Fruit fly (Drosophila melanogaster): Measurements from ENCODE around the gene CG15130.
A peak's percentile ranks its signal among the peaks of the same experiment; 100 is the strongest.

Gene CG15130

DNA sequence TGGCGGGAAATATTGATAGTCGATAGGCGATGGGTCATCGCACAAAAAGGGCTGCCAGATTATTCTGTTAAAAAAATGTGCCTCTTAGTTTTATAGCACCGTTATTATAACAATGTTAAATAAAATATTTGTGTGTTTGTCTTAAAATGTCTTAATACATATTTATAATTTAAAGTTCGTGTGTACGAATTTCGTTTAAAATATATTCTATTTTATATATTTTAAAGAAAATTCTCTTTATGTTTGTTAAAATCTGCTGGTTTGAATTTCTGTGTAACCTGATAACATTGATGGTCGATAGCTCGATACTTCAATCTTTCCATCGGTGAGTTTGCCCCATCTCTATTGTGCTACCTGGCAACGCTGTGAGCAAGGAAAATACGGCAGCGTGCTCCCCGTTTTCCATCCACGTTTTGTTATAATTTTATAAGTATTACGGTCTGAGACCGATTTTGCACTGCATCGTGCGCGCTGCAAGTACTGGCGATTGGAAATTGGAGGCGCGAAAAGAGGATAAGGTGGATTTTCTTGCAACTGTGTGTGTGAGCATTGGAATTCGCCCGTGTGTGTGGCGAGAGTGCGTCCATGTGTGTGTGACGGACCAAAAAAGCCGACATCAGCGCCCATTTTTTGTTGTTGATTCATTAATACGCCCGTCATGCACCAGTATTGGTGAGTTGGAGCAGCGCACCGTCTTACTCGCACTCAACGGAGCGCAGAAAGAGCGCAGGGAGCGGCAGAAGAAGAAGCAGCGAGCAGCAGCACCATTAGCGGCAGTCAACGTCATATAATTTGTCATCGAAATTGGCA, 7.5 kb downstream of the CG15130 start, which contains the start of the genes CG10949 and Arpc2 (continued):
- TF ChIP-seq gsb-n (tag; optimal IDR thresholded peaks at IDR 0.05): no peak
- peak; percentile 60 for TF ChIP-seq CG33557 (GFP tag; optimal IDR thresholded peaks at IDR 0.05)
- no peak for TF ChIP-seq CG10959 (GFP tag; IDR thresholded peaks at IDR 0.05)
- TF ChIP-seq CG13287 (GFP tag; IDR thresholded peaks at IDR 0.05; ENCODE audit: partially characterized antibody): peak; percentile 61
- peak; percentile 44 for TF ChIP-seq Fer3 (tag; optimal IDR thresholded peaks at IDR 0.05)
- TF ChIP-seq CG2116 (GFP tag; optimal IDR thresholded peaks at IDR 0.05): peak; percentile 65
- TF ChIP-seq Meics (GFP tag; optimal IDR thresholded peaks at IDR 0.05): peak; percentile 55
- no peak for TF ChIP-seq CG11504 (tag; optimal IDR thresholded peaks at IDR 0.05)
- no peak for TF ChIP-seq CG7928 (GFP tag; optimal IDR thresholded peaks at IDR 0.05)
- peak; percentile 64 for TF ChIP-seq lilli (GFP tag; optimal IDR thresholded peaks at IDR 0.05)
- TF ChIP-seq Poxn (GFP tag; IDR thresholded peaks at IDR 0.05): no peak
- TF ChIP-seq Xbp1 (GFP tag; optimal IDR thresholded peaks at IDR 0.05): peak; percentile 65
- no peak for TF ChIP-seq CG6272 (GFP tag; IDR thresholded peaks at IDR 0.05)
- peak; percentile 25; the same call in 1 of the 2 replicates for TF ChIP-seq Taf1 (GFP tag; IDR thresholded peaks at IDR 0.05)
- peak; percentile 39 to 80 for TF ChIP-seq crp (GFP tag; optimal IDR thresholded peaks at IDR 0.05)
- peak; percentile 39; the same call in 1 of the 3 replicates for TF ChIP-seq Doc3 (GFP tag; IDR thresholded peaks at IDR 0.05; ENCODE audit: partially characterized antibody)
- TF ChIP-seq tap (tag; optimal IDR thresholded peaks at IDR 0.05): peak; percentile 60
- no peak for TF ChIP-seq danr (GFP tag; IDR thresholded peaks at IDR 0.05)
- peak; percentile 77 for TF ChIP-seq CG31224 (GFP tag; IDR thresholded peaks at IDR 0.05)
- TF ChIP-seq CG10321 (GFP tag; IDR thresholded peaks at IDR 0.05): 0 out of 2 replicates have a peak, but pooled peaks have one; percentile 30
- no peak for TF ChIP-seq H15 (GFP tag; IDR thresholded peaks at IDR 0.05)
- no peak for TF ChIP-seq CG10147 (GFP tag; optimal IDR thresholded peaks at IDR 0.05)
- no peak for TF ChIP-seq Tbp (GFP tag; optimal IDR thresholded peaks at IDR 0.05)
- TF ChIP-seq CG17912 (GFP tag; optimal IDR thresholded peaks at IDR 0.05): no peak
- no peak for TF ChIP-seq kay (GFP tag; optimal IDR thresholded peaks at IDR 0.05)
- TF ChIP-seq nerfin-1 (tag; optimal IDR thresholded peaks at IDR 0.05): peak; percentile 92
- TF ChIP-seq CG3726 (GFP tag; IDR thresholded peaks at IDR 0.05): no peak
- peak; percentile 52; the same call in 1 of the 3 replicates for TF ChIP-seq CG7963 (GFP tag; IDR thresholded peaks at IDR 0.05; ENCODE audit: partially characterized antibody)
- TF ChIP-seq peb (GFP tag; IDR thresholded peaks at IDR 0.05): no peak
- peak; percentile 31 for TF ChIP-seq Ssrp (tag; optimal IDR thresholded peaks at IDR 0.05)
- TF ChIP-seq Spps (tag; optimal IDR thresholded peaks at IDR 0.05): no peak
- peak; percentile 58 for TF ChIP-seq CG17359 (tag; optimal IDR thresholded peaks at IDR 0.05)
- no peak for TF ChIP-seq CG1647 (GFP tag; optimal IDR thresholded peaks at IDR 0.05)
- TF ChIP-seq Usf (GFP tag; optimal IDR thresholded peaks at IDR 0.05): no peak
- no peak for TF ChIP-seq Dfd (GFP tag; optimal IDR thresholded peaks at IDR 0.05)
- no peak for TF ChIP-seq Antp (GFP tag; optimal IDR thresholded peaks at IDR 0.05)
- TF ChIP-seq CG1529 (GFP tag; optimal IDR thresholded peaks at IDR 0.05): no peak
- no peak for TF ChIP-seq psq (GFP tag; optimal IDR thresholded peaks at IDR 0.05)
- TF ChIP-seq CG12155 (GFP tag; optimal IDR thresholded peaks at IDR 0.05): peak; percentile 59
- TF ChIP-seq twi (tag; optimal IDR thresholded peaks at IDR 0.05): peak; percentile 52
- peak; percentile 17 for TF ChIP-seq slou (GFP tag; optimal IDR thresholded peaks at IDR 0.05)
- peak; percentile 20 for TF ChIP-seq CG1602 (GFP tag; optimal IDR thresholded peaks at IDR 0.05)
- 0 out of 3 replicates have a peak, but pooled peaks have one; percentile 10 for TF ChIP-seq zen2 (GFP tag; IDR thresholded peaks at IDR 0.05; ENCODE audit: partially characterized antibody)
- TF ChIP-seq Camta (GFP tag; optimal IDR thresholded peaks at IDR 0.05): no peak
- TF ChIP-seq CG16813 (GFP tag; IDR thresholded peaks at IDR 0.05; ENCODE audit: partially characterized antibody): peak; percentile 65
- TF ChIP-seq sqz (GFP tag; optimal IDR thresholded peaks at IDR 0.05): peak; percentile 9
- no peak for TF ChIP-seq HLHmδ (GFP tag; optimal IDR thresholded peaks at IDR 0.05)
- peak; percentile 67 for TF ChIP-seq Scr (GFP tag; IDR thresholded peaks at IDR 0.05; ENCODE audit: partially characterized antibody)
- TF ChIP-seq CG10565 (GFP tag; optimal IDR thresholded peaks at IDR 0.05): no peak

Measured in whole organism, embryonic.